Fruit fly (Drosophila melanogaster) whole organism, embryonic: ENCODE results near the gene CG11986.

Experiments
- Bteb2 ChIP-seq: fragments of 200-800 bp; sonication (Bioruptor generic); optimal IDR thresholded peaks from 2 replicates; lab custom pipeline; 2016; ENCODE audit warnings: missing biosample characterization, missing genetic modification characterization
- CG11093 ChIP-seq: fragments of 200-800 bp; sonication (Bioruptor generic); IDR thresholded peaks from 3 replicates; pipeline ENCODE4 v1.3.6; 2022; ENCODE audit warnings: missing biosample characterization, missing genetic modification characterization
- CG11247 ChIP-seq: fragments of 200-800 bp; sonication (Bioruptor generic); IDR thresholded peaks from 2 replicates; pipeline ENCODE4 v1.3.6; 2022; ENCODE audit warnings: missing biosample characterization, missing genetic modification characterization
- CG12104 ChIP-seq: fragments of 200-800 bp; sonication (Bioruptor generic); optimal IDR thresholded peaks from 3 replicates; lab custom pipeline; 2016; ENCODE audit warnings: missing biosample characterization, missing genetic modification characterization
- CG1233 ChIP-seq: fragments of 200-800 bp; sonication (Bioruptor generic); optimal IDR thresholded peaks from 4 replicates; lab custom pipeline; 2018; ENCODE audit warnings: missing biosample characterization, mild to moderate bottlenecking, missing genetic modification characterization
- CG14441 ChIP-seq: fragments of 200-800 bp; sonication (Bioruptor generic); IDR thresholded peaks from 2 replicates; pipeline ENCODE4 v1.3.6; 2022; ENCODE audit warnings: missing biosample characterization, missing genetic modification characterization
- CG1647 ChIP-seq: fragments of 200-800 bp; sonication (Bioruptor generic); optimal IDR thresholded peaks from 3 replicates; lab custom pipeline; 2016; ENCODE audit warnings: missing biosample characterization, missing genetic modification characterization
- CG17361 ChIP-seq: fragments of 200-800 bp; sonication (Bioruptor generic); IDR thresholded peaks from 3 replicates; pipeline ENCODE4 v1.3.6; 2022; ENCODE audit warnings: missing biosample characterization, missing genetic modification characterization
- CG17912 ChIP-seq: fragments of 200-800 bp; sonication (Bioruptor generic); optimal IDR thresholded peaks from 2 replicates; lab custom pipeline; 2018; ENCODE audit warnings: missing biosample characterization, mild to moderate bottlenecking, missing genetic modification characterization
- CG18262 ChIP-seq: fragments of 200-800 bp; optimal IDR thresholded peaks from 3 replicates; lab custom pipeline; 2019; ENCODE audit warnings: missing biosample characterization, mild to moderate bottlenecking, missing genetic modification characterization, moderate library complexity
- CG18476 ChIP-seq: fragments of 200-800 bp; sonication (Bioruptor generic); optimal IDR thresholded peaks from 2 replicates; lab custom pipeline; 2016; ENCODE audit warnings: missing biosample characterization, mild to moderate bottlenecking, missing genetic modification characterization
- CG2129 ChIP-seq: fragments of 200-800 bp; sonication (Bioruptor generic); IDR thresholded peaks from 2 replicates; pipeline ENCODE4 v1.3.6; 2022; ENCODE audit warnings: missing biosample characterization, missing genetic modification characterization; ENCODE audit not compliant: partially characterized antibody
- CG30431 ChIP-seq: fragments of 200-800 bp; sonication (Bioruptor generic); optimal IDR thresholded peaks from 2 replicates; lab custom pipeline; 2017; ENCODE audit warnings: missing biosample characterization, missing genetic modification characterization
- CG5245 ChIP-seq: fragments of 200-800 bp; sonication (Bioruptor generic); optimal IDR thresholded peaks from 3 replicates; lab custom pipeline; 2016; ENCODE audit warnings: missing biosample characterization, missing genetic modification characterization
- CG6683 ChIP-seq: fragments of 200-800 bp; sonication (Bioruptor generic); optimal IDR thresholded peaks from 2 replicates; lab custom pipeline; 2017; ENCODE audit warnings: missing biosample characterization, mild to moderate bottlenecking, missing genetic modification characterization, missing genetic modification reagents
- CG8281 ChIP-seq: fragments of 200-800 bp; sonication (Bioruptor generic); optimal IDR thresholded peaks from 2 replicates; lab custom pipeline; 2018; ENCODE audit warnings: missing biosample characterization, mild to moderate bottlenecking, missing genetic modification characterization, moderate library complexity
- CG8359 ChIP-seq: fragments of 200-800 bp; sonication (Bioruptor generic); optimal IDR thresholded peaks from 2 replicates; lab custom pipeline; 2017; ENCODE audit warnings: missing biosample characterization, mild to moderate bottlenecking, missing genetic modification characterization, borderline replicate concordance
- CG8944 ChIP-seq: fragments of 200-800 bp; sonication (Bioruptor generic); optimal IDR thresholded peaks from 3 replicates; lab custom pipeline; 2016; ENCODE audit warnings: missing biosample characterization, missing genetic modification characterization
- CoRest ChIP-seq: fragments of 200-800 bp; sonication (Bioruptor generic); optimal IDR thresholded peaks from 3 replicates; lab custom pipeline; 2018; ENCODE audit warnings: missing biosample characterization, mild to moderate bottlenecking, missing genetic modification characterization, moderate library complexity
- D19A ChIP-seq: fragments of 200-800 bp; optimal IDR thresholded peaks from 3 replicates; lab custom pipeline; 2019; ENCODE audit warnings: missing biosample characterization, mild to moderate bottlenecking, missing genetic modification characterization, moderate library complexity
- Dbx ChIP-seq: fragments of 200-800 bp; sonication (Bioruptor generic); IDR thresholded peaks from 3 replicates; pipeline ENCODE4 v1.3.6; 2022; ENCODE audit warnings: missing biosample characterization, missing genetic modification characterization
- Dfd ChIP-seq, 2 experiments: fragments of >200 bp; optimal IDR thresholded peaks; 2 replicates each; lab custom pipeline; 2017; ENCODE audit warnings: missing biosample characterization in 2 of 2, missing genetic modification characterization in 2 of 2
- Dref ChIP-seq: fragments of 200-800 bp; sonication (Bioruptor generic); IDR thresholded peaks from 2 replicates; pipeline ENCODE4 v1.3.6; 2022; ENCODE audit warnings: missing biosample characterization, missing genetic modification characterization
- Gsc ChIP-seq: fragments of 200-800 bp; sonication (Bioruptor generic); IDR thresholded peaks from 2 replicates; pipeline ENCODE4 v1.3.6; 2022; ENCODE audit warnings: missing biosample characterization, missing genetic modification characterization
- Mes4 ChIP-seq: fragments of 200-800 bp; sonication (Bioruptor generic); optimal IDR thresholded peaks from 2 replicates; lab custom pipeline; 2016; ENCODE audit warnings: missing biosample characterization, missing genetic modification characterization
- NC2α ChIP-seq: fragments of 200-800 bp; sonication (Bioruptor generic); optimal IDR thresholded peaks from 2 replicates; lab custom pipeline; 2016; ENCODE audit warnings: missing biosample characterization, missing genetic modification characterization
- NK7.1 ChIP-seq: fragments of 200-800 bp; sonication (Bioruptor generic); optimal IDR thresholded peaks from 3 replicates; lab custom pipeline; 2016; ENCODE audit warnings: missing biosample characterization, missing genetic modification characterization
- Neu2 ChIP-seq: fragments of 200-800 bp; sonication (Bioruptor generic); optimal IDR thresholded peaks from 3 replicates; lab custom pipeline; 2016; ENCODE audit warnings: missing biosample characterization, missing genetic modification characterization, borderline replicate concordance
- Nf-YB ChIP-seq: fragments of 200-800 bp; sonication (Bioruptor generic); optimal IDR thresholded peaks from 3 replicates; lab custom pipeline; 2019; ENCODE audit warnings: missing biosample characterization, mild to moderate bottlenecking, missing genetic modification characterization, moderate library complexity
- NfI ChIP-seq: fragments of 200-800 bp; sonication (Bioruptor generic); optimal IDR thresholded peaks from 3 replicates; lab custom pipeline; 2018; ENCODE audit warnings: missing biosample characterization, mild to moderate bottlenecking, missing genetic modification characterization, moderate library complexity
- Side ChIP-seq: fragments of 200-800 bp; sonication (Bioruptor generic); optimal IDR thresholded peaks from 2 replicates; lab custom pipeline; 2016; ENCODE audit warnings: missing biosample characterization, missing genetic modification characterization
- Six4 ChIP-seq: fragments of 200-800 bp; sonication (Bioruptor generic); optimal IDR thresholded peaks from 2 replicates; lab custom pipeline; 2016; ENCODE audit warnings: missing biosample characterization, missing genetic modification characterization
- Spps ChIP-seq: fragments of 200-800 bp; sonication (Bioruptor generic); optimal IDR thresholded peaks from 2 replicates; lab custom pipeline; 2018; ENCODE audit warnings: missing biosample characterization, mild to moderate bottlenecking, missing genetic modification characterization
- br ChIP-seq: fragments of >200 bp; optimal IDR thresholded peaks from 2 replicates; lab custom pipeline; 2017
- ci ChIP-seq: fragments of 200-800 bp; sonication (Bioruptor generic); IDR thresholded peaks from 3 replicates; pipeline ENCODE4 v1.3.6; 2022; ENCODE audit warnings: missing biosample characterization, missing genetic modification characterization
- croc ChIP-seq: fragments of 200-800 bp; sonication (Bioruptor generic); conservative IDR thresholded peaks from 3 replicates; pipeline ENCODE4 v1.3.6; 2022; ENCODE audit warnings: missing biosample characterization, missing genetic modification characterization
- fru ChIP-seq: fragments of >200 bp; optimal IDR thresholded peaks from 2 replicates; lab custom pipeline; 2017
- gfzf ChIP-seq: fragments of 200-800 bp; sonication (Bioruptor generic); optimal IDR thresholded peaks from 2 replicates; lab custom pipeline; 2016; ENCODE audit warnings: missing biosample characterization, mild to moderate bottlenecking, missing genetic modification characterization, moderate library complexity
- h ChIP-seq: fragments of >200 bp; optimal IDR thresholded peaks from 2 replicates; lab custom pipeline; 2017
- hbn ChIP-seq: fragments of 200-800 bp; sonication (Bioruptor generic); IDR thresholded peaks from 2 replicates; pipeline ENCODE4 v1.3.6; 2022; ENCODE audit warnings: missing biosample characterization, missing genetic modification characterization; ENCODE audit not compliant: partially characterized antibody
- ind ChIP-seq: fragments of 200-800 bp; sonication (Bioruptor generic); optimal IDR thresholded peaks from 3 replicates; lab custom pipeline; 2016; ENCODE audit warnings: missing biosample characterization, missing genetic modification characterization
- kni ChIP-seq: fragments of 200-800 bp; sonication (Bioruptor generic); optimal IDR thresholded peaks from 3 replicates; lab custom pipeline; 2017; ENCODE audit warnings: mild to moderate bottlenecking, missing biosample characterization, missing genetic modification reagents, missing genetic modification characterization
- maf-S ChIP-seq: fragments of 200-800 bp; sonication (Bioruptor generic); optimal IDR thresholded peaks from 2 replicates; lab custom pipeline; 2016; ENCODE audit warnings: missing biosample characterization, missing genetic modification characterization
- onecut ChIP-seq: fragments of 200-800 bp; sonication (Bioruptor generic); IDR thresholded peaks from 2 replicates; pipeline ENCODE4 v1.3.6; 2022; ENCODE audit warnings: missing biosample characterization, missing genetic modification characterization
- otp ChIP-seq: fragments of 200-800 bp; sonication (Bioruptor generic); IDR thresholded peaks from 3 replicates; pipeline ENCODE4, ENCODE4 v1.3.6; 2022; ENCODE audit warnings: missing biosample characterization, missing genetic modification characterization
- phol ChIP-seq: fragments of 200-800 bp; sonication (Bioruptor generic); optimal IDR thresholded peaks from 3 replicates; lab custom pipeline; 2018; ENCODE audit warnings: missing biosample characterization, mild to moderate bottlenecking, missing genetic modification characterization, moderate library complexity
- pnt ChIP-seq: fragments of 200-800 bp; sonication (Bioruptor generic); optimal IDR thresholded peaks from 3 replicates; lab custom pipeline; 2016; ENCODE audit warnings: missing biosample characterization, missing genetic modification characterization
- tx ChIP-seq: fragments of 200-800 bp; sonication (Bioruptor generic); optimal IDR thresholded peaks from 2 replicates; lab custom pipeline; 2016; ENCODE audit warnings: missing biosample characterization, missing genetic modification characterization
- z ChIP-seq: fragments of 200-800 bp; sonication (Bioruptor generic); IDR thresholded peaks from 3 replicates; pipeline ENCODE4 v1.3.6; 2022; ENCODE audit warnings: missing biosample characterization, missing genetic modification characterization
- zfh2 ChIP-seq: fragments of 200-800 bp; sonication (Bioruptor generic); optimal IDR thresholded peaks from 2 replicates; lab custom pipeline; 2016; ENCODE audit warnings: missing biosample characterization, missing genetic modification characterization

CG11986 gene

DNA sequence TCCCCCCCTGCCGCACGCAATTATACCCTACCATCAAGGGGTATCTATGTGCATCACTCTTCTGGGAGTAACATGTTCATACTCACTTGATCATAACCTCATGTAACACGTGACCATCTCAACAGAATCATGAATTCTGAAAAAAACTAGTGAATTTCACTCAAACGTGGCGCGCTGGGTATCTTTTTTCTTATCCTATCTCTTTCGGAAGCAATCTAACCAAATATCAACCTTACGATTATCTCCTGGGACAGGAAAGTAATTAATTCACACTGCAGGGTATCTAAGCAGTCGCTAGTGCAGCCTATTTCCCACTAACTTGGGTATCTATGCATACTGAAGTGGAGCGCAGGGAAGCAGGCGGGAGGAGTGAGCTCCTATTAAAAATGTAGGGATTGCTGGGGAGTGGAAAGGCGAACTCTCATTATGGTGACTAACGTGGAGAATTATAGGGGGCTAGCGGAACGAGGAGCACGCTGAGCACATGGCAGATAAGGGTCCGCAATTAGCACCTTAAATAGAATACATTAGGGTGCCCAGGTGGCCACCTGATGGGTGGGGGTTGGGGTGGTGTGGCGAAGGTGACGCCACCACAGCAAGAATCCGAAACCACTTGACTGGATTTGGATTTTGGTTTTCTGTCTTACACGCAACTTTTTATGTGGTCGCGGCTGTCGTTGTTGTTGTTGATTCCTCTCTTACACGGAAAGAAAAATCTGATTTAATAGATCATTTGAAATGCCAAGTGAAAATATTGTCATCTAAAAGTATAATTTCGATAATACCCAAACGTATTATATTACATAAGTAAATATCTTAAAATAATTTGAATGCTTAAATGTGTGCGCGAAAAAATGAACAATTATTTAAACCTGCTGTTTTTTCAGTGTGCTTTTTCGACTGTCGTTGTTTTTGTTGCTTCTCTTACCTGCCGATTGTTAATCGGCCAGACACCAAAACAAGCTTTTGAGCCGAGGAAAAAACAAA is 40.2 kb downstream of the CG11986 start (continued):
- TF ChIP-seq tx (GFP tag; lab: Kevin White, UChicago), result peak; percentile 51
- TF ChIP-seq ci, result no peak
- no peak for TF ChIP-seq CG2129 (GFP tag; lab: Robert Waterston, UW)
- TF ChIP-seq CG8944 (GFP tag; lab: Kevin White, UChicago), result peak; percentile 72
- TF ChIP-seq h (lab: Kevin White, UChicago), result no peak
- TF ChIP-seq CG11247, result no peak
- peak; percentile 82 for TF ChIP-seq croc (GFP tag; lab: Robert Waterston, UW)
- TF ChIP-seq CG14441 (GFP tag; lab: Robert Waterston, UW), result no peak
- peak; percentile 81 for TF ChIP-seq CG5245 (GFP tag; lab: Kevin White, UChicago)
- peak; percentile 28 for TF ChIP-seq Mes4 (GFP tag; lab: Kevin White, UChicago)
- TF ChIP-seq gfzf, result no peak
- TF ChIP-seq kni, result peak; percentile 59
- peak; percentile 88 for TF ChIP-seq CG6683
- TF ChIP-seq ind (GFP tag; lab: Kevin White, UChicago), result peak; percentile 93
- TF ChIP-seq CG17361 (GFP tag; lab: Robert Waterston, UW), result no peak
- TF ChIP-seq CoRest (tag; lab: Kevin White, UChicago), result peak; percentile 96
- TF ChIP-seq onecut (GFP tag; lab: Robert Waterston, UW), result peak; percentile 81
- TF ChIP-seq CG17912 (GFP tag; lab: Kevin White, UChicago), result no peak
- TF ChIP-seq otp, result no peak
- peak; percentile 96 for TF ChIP-seq D19A
- peak; percentile 82 for TF ChIP-seq Six4 (GFP tag; lab: Kevin White, UChicago)
- TF ChIP-seq CG8281, result peak; percentile 69
- peak; percentile 89 for TF ChIP-seq CG18476 (GFP tag; lab: Kevin White, UChicago)
- TF ChIP-seq CG18262 (tag; lab: Kevin White, UChicago), result peak; percentile 93
- peak; percentile 92 for TF ChIP-seq CG12104
- TF ChIP-seq Dfd (GFP tag; optimal IDR thresholded peaks at IDR 0.05; lab: Kevin White, UChicago), result no peak
- TF ChIP-seq fru, result no peak
- peak; percentile 68 for TF ChIP-seq CG30431 (GFP tag; lab: Kevin White, UChicago)
- TF ChIP-seq NC2α (GFP tag; lab: Kevin White, UChicago), result peak; percentile 46
- TF ChIP-seq CG8359 (GFP tag; lab: Kevin White, UChicago), result peak; percentile 86
- TF ChIP-seq Neu2 (GFP tag; lab: Kevin White, UChicago), result no peak
- TF ChIP-seq Spps (tag; lab: Kevin White, UChicago), result peak; percentile 91
- no peak for TF ChIP-seq Dref (GFP tag; lab: Robert Waterston, UW)
- peak; percentile 91 for TF ChIP-seq CG1233 (GFP tag; lab: Kevin White, UChicago)
- TF ChIP-seq pnt (GFP tag; lab: Kevin White, UChicago), result peak; percentile 73
- peak; percentile 31 for TF ChIP-seq CG1647 (GFP tag; lab: Kevin White, UChicago)
- TF ChIP-seq Dbx, result no peak
- TF ChIP-seq CG11093, result peak; percentile 82
- peak; percentile 94 for TF ChIP-seq phol (tag; lab: Kevin White, UChicago)
- no peak for TF ChIP-seq br (lab: Kevin White, UChicago)
- TF ChIP-seq maf-S (GFP tag; lab: Kevin White, UChicago), result peak; percentile 64
- peak; percentile 90 for TF ChIP-seq NfI (GFP tag; lab: Kevin White, UChicago)
- peak; percentile 80 for TF ChIP-seq Bteb2
- TF ChIP-seq Gsc (GFP tag; lab: Robert Waterston, UW), result no peak
- TF ChIP-seq NK7.1 (GFP tag; lab: Kevin White, UChicago), result peak; percentile 37
- TF ChIP-seq z (GFP tag; lab: Robert Waterston, UW), result no peak
- TF ChIP-seq Side (GFP tag; lab: Kevin White, UChicago), result peak; percentile 64
- TF ChIP-seq Nf-YB, result peak; percentile 83
- TF ChIP-seq zfh2 (GFP tag; lab: Kevin White, UChicago), result peak; percentile 73
- TF ChIP-seq hbn (GFP tag; lab: Robert Waterston, UW), result no peak
